Fruit fly (Drosophila melanogaster) S2 (cell line): Measurements from ENCODE around the gene CG4546.

Experiments
- CG8478 ChIP-seq: fragments of >200 bp; optimal IDR thresholded peaks from 2 replicates; lab custom pipeline; 2018
- CTCF ChIP-seq, 2 experiments: fragments of >200 bp; optimal IDR thresholded peaks; 2 replicates each; lab custom pipeline; 2018

dm6 chr3R:15859896-15860295 is 13.6 kb downstream of the CG4546 start, which contains the start of gene CG9632:
- TF ChIP-seq CTCF (optimal IDR thresholded peaks at IDR 0.05; lab: Kevin White, UChicago) = no peak
- no peak for TF ChIP-seq CG8478
